Fruit fly (Drosophila melanogaster): ENCODE measurements around the gene Vha26.

Gene Vha26

dm6 chr3R:5622985-5623630 lies 31.5 kb downstream of the Vha26 start (continued):
- peak; percentile 42 for TF ChIP-seq CG9817 (tag; optimal IDR thresholded peaks at IDR 0.05)
- TF ChIP-seq Hey (tag; optimal IDR thresholded peaks at IDR 0.05): peak; percentile 81
- no peak for TF ChIP-seq tx (GFP tag; optimal IDR thresholded peaks at IDR 0.05)
- peak; percentile 61 for TF ChIP-seq CG4424 (GFP tag; optimal IDR thresholded peaks at IDR 0.05)
- TF ChIP-seq CG4707 (GFP tag; optimal IDR thresholded peaks at IDR 0.05): peak; percentile 89
- TF ChIP-seq bsh (GFP tag; optimal IDR thresholded peaks at IDR 0.05): peak; percentile 11 to 82
- peak; percentile 68 for TF ChIP-seq CG7556 (GFP tag; optimal IDR thresholded peaks at IDR 0.05)
- no peak for TF ChIP-seq yki (optimal IDR thresholded peaks at IDR 0.05)
- TF ChIP-seq Usf (GFP tag; optimal IDR thresholded peaks at IDR 0.05): no peak
- peak; percentile 63 for TF ChIP-seq kay (GFP tag; optimal IDR thresholded peaks at IDR 0.05)
- TF ChIP-seq sens-2 (GFP tag; IDR thresholded peaks at IDR 0.05): no peak
- TF ChIP-seq CG9215 (GFP tag; IDR thresholded peaks at IDR 0.05): no peak
- no peak for TF ChIP-seq otp (GFP tag; IDR thresholded peaks at IDR 0.05)
- peak; percentile 65 for TF ChIP-seq Bdp1 (GFP tag; optimal IDR thresholded peaks at IDR 0.05)
- peak; percentile 58 for TF ChIP-seq slp2 (GFP tag; optimal IDR thresholded peaks at IDR 0.05)
- TF ChIP-seq jing (GFP tag; optimal IDR thresholded peaks at IDR 0.05): no peak
- TF ChIP-seq CG11085 (GFP tag; IDR thresholded peaks at IDR 0.05): no peak
- peak; percentile 54 for TF ChIP-seq Bteb2 (GFP tag; optimal IDR thresholded peaks at IDR 0.05)
- TF ChIP-seq Awh (GFP tag; IDR thresholded peaks at IDR 0.05): no peak
- peak; percentile 74 for TF ChIP-seq CHES-1-like (GFP tag; optimal IDR thresholded peaks at IDR 0.05)
- peak; percentile 79 for TF ChIP-seq CG8089 (GFP tag; optimal IDR thresholded peaks at IDR 0.05)
- TF ChIP-seq klu (GFP tag; IDR thresholded peaks at IDR 0.05): no peak
- TF ChIP-seq fd64A (GFP tag; optimal IDR thresholded peaks at IDR 0.05): peak; percentile 86
- TF ChIP-seq CG16863 (GFP tag; optimal IDR thresholded peaks at IDR 0.05): peak; percentile 71
- TF ChIP-seq CG12659 (GFP tag; optimal IDR thresholded peaks at IDR 0.05): peak; percentile 70
- no peak for TF ChIP-seq Rfx (GFP tag; IDR thresholded peaks at IDR 0.05)
- peak; percentile 77 for TF ChIP-seq CG12236 (GFP tag; optimal IDR thresholded peaks at IDR 0.05)
- TF ChIP-seq run (tag; optimal IDR thresholded peaks at IDR 0.05): peak; percentile 50
- TF ChIP-seq cas (GFP tag; IDR thresholded peaks at IDR 0.05): no peak
- TF ChIP-seq p53 (GFP tag; optimal IDR thresholded peaks at IDR 0.05): peak; percentile 49
- no peak for TF ChIP-seq CG1024 (GFP tag; IDR thresholded peaks at IDR 0.05)
- TF ChIP-seq CG12219 (GFP tag; optimal IDR thresholded peaks at IDR 0.05): peak; percentile 75
- peak; percentile 79 for TF ChIP-seq gcm (GFP tag; optimal IDR thresholded peaks at IDR 0.05)
- peak; percentile 54 for TF ChIP-seq cato (GFP tag; optimal IDR thresholded peaks at IDR 0.05; ENCODE audit: borderline replicate concordance)
- peak; percentile 46 for TF ChIP-seq CG10979 (tag; optimal IDR thresholded peaks at IDR 0.05)
- TF ChIP-seq Kr (GFP tag; optimal IDR thresholded peaks at IDR 0.05): peak; percentile 77
- no peak for TF ChIP-seq CG14441 (GFP tag; IDR thresholded peaks at IDR 0.05)
- peak; percentile 90 for TF ChIP-seq scrt (GFP tag; optimal IDR thresholded peaks at IDR 0.05)
- TF ChIP-seq ash1 (GFP tag; optimal IDR thresholded peaks at IDR 0.05): peak; percentile 86
- TF ChIP-seq CG2875 (GFP tag; optimal IDR thresholded peaks at IDR 0.05): peak; percentile 91
- TF ChIP-seq gce (GFP tag; IDR thresholded peaks at IDR 0.05): no peak
- TF ChIP-seq CG18476 (GFP tag; optimal IDR thresholded peaks at IDR 0.05): peak; percentile 64
- TF ChIP-seq CG7786 (GFP tag; optimal IDR thresholded peaks at IDR 0.05): peak; percentile 50
- no peak for TF ChIP-seq H15 (GFP tag; IDR thresholded peaks at IDR 0.05)
- TF ChIP-seq Dbx (GFP tag; IDR thresholded peaks at IDR 0.05): no peak
- TF ChIP-seq Fer1 (GFP tag; optimal IDR thresholded peaks at IDR 0.05): peak; percentile 81
- peak; percentile 37 for TF ChIP-seq CG4820 (GFP tag; optimal IDR thresholded peaks at IDR 0.05)
- peak; percentile 71 for TF ChIP-seq CG17385 (GFP tag; optimal IDR thresholded peaks at IDR 0.05)
- no peak for TF ChIP-seq CG8478 (optimal IDR thresholded peaks at IDR 0.05)
- peak; percentile 64 for TF ChIP-seq CG12391 (tag; optimal IDR thresholded peaks at IDR 0.05)
- peak; percentile 73 for TF ChIP-seq CG12769 (tag; optimal IDR thresholded peaks at IDR 0.05)

Data from whole organism, embryonic.